Fruit fly (Drosophila melanogaster) whole organism, pupa: Measurements from ENCODE around the gene Vps39.

Experiments used
- CG14655 ChIP-seq: fragments of 200-800 bp; sonication (Bioruptor generic); optimal IDR thresholded peaks from 3 replicates; lab custom pipeline; 2017; ENCODE audit warnings: mild to moderate bottlenecking, missing biosample characterization, missing genetic modification reagents, missing genetic modification characterization
- CG15710 ChIP-seq: fragments of 200-800 bp; sonication (Bioruptor generic); optimal IDR thresholded peaks from 2 replicates; lab custom pipeline; 2018; ENCODE audit warnings: missing biosample characterization, mild to moderate bottlenecking, missing genetic modification characterization, moderate library complexity
- CG17806 ChIP-seq: fragments of 200-800 bp; sonication (Bioruptor generic); optimal IDR thresholded peaks from 2 replicates; lab custom pipeline; 2018; ENCODE audit warnings: missing biosample characterization, mild to moderate bottlenecking, missing genetic modification characterization, moderate library complexity
- CG34367 ChIP-seq: fragments of 200-800 bp; sonication (Bioruptor generic); optimal IDR thresholded peaks from 2 replicates; lab custom pipeline; 2018; ENCODE audit warnings: missing biosample characterization, mild to moderate bottlenecking, missing genetic modification characterization
- CG4496 ChIP-seq: fragments of 200-800 bp; sonication (Bioruptor generic); IDR thresholded peaks from 3 replicates; pipeline ENCODE4 v1.3.6; 2022; ENCODE audit warnings: missing biosample characterization, missing genetic modification characterization
- CG8301 ChIP-seq: fragments of 200-800 bp; sonication (Bioruptor generic); optimal IDR thresholded peaks from 2 replicates; lab custom pipeline; 2018; ENCODE audit warnings: missing biosample characterization, mild to moderate bottlenecking, missing genetic modification characterization
- CG9948 ChIP-seq: fragments of 200-800 bp; sonication (Bioruptor generic); optimal IDR thresholded peaks from 2 replicates; lab custom pipeline; 2018; ENCODE audit warnings: missing biosample characterization, mild to moderate bottlenecking, missing genetic modification characterization, moderate library complexity
- EcR ChIP-seq: fragments of 200-800 bp; sonication (Bioruptor generic); optimal IDR thresholded peaks from 3 replicates; lab custom pipeline; 2019; ENCODE audit warnings: missing biosample characterization, missing genetic modification characterization, mild to moderate bottlenecking, moderate library complexity, missing genetic modification reagents
- Ets98B ChIP-seq: fragments of 200-800 bp; sonication (Bioruptor generic); IDR thresholded peaks from 2 replicates; pipeline ENCODE4 v1.3.6; 2022; ENCODE audit warnings: missing biosample characterization, missing genetic modification characterization
- Pif1A ChIP-seq: fragments of 200-800 bp; sonication (Bioruptor generic); optimal IDR thresholded peaks from 3 replicates; lab custom pipeline; 2016; ENCODE audit warnings: missing biosample characterization, missing genetic modification characterization
- gl ChIP-seq: fragments of 200-800 bp; sonication (Bioruptor generic); optimal IDR thresholded peaks from 2 replicates; lab custom pipeline; 2018; ENCODE audit warnings: missing biosample characterization, mild to moderate bottlenecking, missing genetic modification characterization
- rn ChIP-seq: fragments of 200-800 bp; sonication (Bioruptor generic); IDR thresholded peaks from 2 replicates; pipeline ENCODE4 v1.3.6; 2022; ENCODE audit warnings: missing biosample characterization, missing genetic modification characterization

DNA sequence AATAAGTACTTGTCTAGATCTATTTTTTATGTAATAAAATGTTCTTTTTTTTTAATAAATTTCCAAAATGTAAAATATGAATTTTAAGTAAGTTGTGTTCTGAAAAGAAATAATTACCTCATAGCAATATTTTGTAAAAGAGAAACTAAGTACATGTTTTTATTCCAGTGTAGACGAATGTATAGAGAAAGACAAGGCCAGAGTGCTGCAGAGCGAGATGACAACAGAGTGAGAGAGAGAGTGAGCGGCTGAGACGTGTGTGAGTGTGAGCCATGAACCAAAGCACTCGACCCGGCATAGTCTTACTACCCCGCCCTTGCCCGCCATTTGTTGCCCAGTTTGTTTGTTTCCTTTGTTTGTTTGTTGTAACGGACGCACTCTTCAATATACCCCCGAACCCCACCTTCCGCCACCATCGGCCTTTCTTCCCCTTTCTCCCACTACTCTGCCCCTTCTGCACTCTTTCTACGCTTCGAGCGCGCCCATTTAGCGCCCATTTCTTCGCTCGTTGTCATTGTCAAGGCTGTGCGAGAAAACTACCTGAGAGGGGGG lies 37.2 kb upstream of the Vps39 start:
- no peak for TF ChIP-seq Pif1A (GFP tag; lab: Kevin White, UChicago)
- peak; percentile 47; the same call in 1 of the 2 replicates for TF ChIP-seq Ets98B (GFP tag; lab: Robert Waterston, UW)
- peak; percentile 84 for TF ChIP-seq EcR
- TF ChIP-seq CG15710 = peak; percentile 60
- no peak for TF ChIP-seq CG17806 (tag; lab: Kevin White, UChicago)
- TF ChIP-seq CG14655 (GFP tag; lab: Kevin White, UChicago) = peak; percentile 34
- peak; percentile 49 for TF ChIP-seq CG9948 (tag; lab: Kevin White, UChicago)
- TF ChIP-seq rn = no peak
- TF ChIP-seq CG4496 (GFP tag; lab: Robert Waterston, UW) = peak; percentile 76
- peak; percentile 42 for TF ChIP-seq gl (tag; lab: Kevin White, UChicago)
- TF ChIP-seq CG8301 (tag; lab: Kevin White, UChicago) = peak; percentile 13
- TF ChIP-seq CG34367 (tag; lab: Kevin White, UChicago) = peak; percentile 8
